Worm (Caenorhabditis elegans): ENCODE data around the gene cpi-1.

DNA sequence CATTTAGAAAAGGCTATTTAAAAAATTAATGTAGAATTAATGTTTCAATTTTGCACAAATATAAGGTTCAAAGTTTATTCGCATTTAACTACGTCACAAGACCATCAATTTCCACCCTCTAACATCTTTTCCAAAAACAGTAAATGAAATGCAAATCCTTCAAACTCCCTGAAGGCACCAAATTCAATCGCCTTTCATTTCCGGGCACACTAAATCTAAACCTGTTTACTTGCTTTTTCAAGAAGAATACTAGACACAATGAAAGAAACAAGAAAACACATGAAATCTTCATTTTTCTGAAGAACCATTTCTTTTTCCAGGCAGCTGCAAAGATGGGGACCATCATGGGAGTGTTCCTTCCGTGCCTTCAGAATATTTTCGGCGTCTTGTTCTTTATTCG is 28.3 kb downstream of the cpi-1 start:
- TF ChIP-seq nhr-28 (tag; optimal IDR thresholded peaks at IDR 0.05) (no peak), pha-4 (tag; optimal IDR thresholded peaks at IDR 0.05) (no peak), unc-62 (GFP tag; optimal IDR thresholded peaks at IDR 0.05) (no peak)
